Worm (Caenorhabditis elegans) whole organism, late embryonic: ENCODE measurements around the gene C29F3.7.

Source experiments
- C38D4.7 ChIP-seq: fragments of 200-800 bp; sonication (Bioruptor generic); optimal IDR thresholded peaks from 2 replicates; lab custom pipeline; 2018; ENCODE audit warnings: mild to moderate bottlenecking, missing genetic modification characterization, moderate library complexity, missing compliant biosample characterization
- F13H6.1 ChIP-seq: sonication (generic microtip); optimal IDR thresholded peaks from 2 replicates; lab custom pipeline; 2016; ENCODE audit warnings: missing genetic modification characterization, missing compliant biosample characterization
- ama-1 ChIP-seq: fragments of 150-350 bp; optimal IDR thresholded peaks from 2 replicates; lab custom pipeline; 2014
- ceh-22 ChIP-seq: sonication (generic microtip); optimal IDR thresholded peaks from 2 replicates; lab custom pipeline; 2017; ENCODE audit warnings: missing biosample characterization, missing genetic modification characterization
- elt-2 ChIP-seq: sonication (generic microtip); optimal IDR thresholded peaks from 2 replicates; lab custom pipeline; 2016; ENCODE audit warnings: missing genetic modification reagents, missing genetic modification characterization, missing compliant biosample characterization
- ets-4 ChIP-seq: sonication (generic microtip); optimal IDR thresholded peaks from 2 replicates; lab custom pipeline; 2016; ENCODE audit warnings: missing genetic modification characterization, missing compliant biosample characterization
- fkh-10 ChIP-seq: fragments of 150-350 bp; optimal IDR thresholded peaks from 2 replicates; lab custom pipeline; 2014; ENCODE audit warnings: missing biosample characterization, missing genetic modification reagents, missing genetic modification characterization
- lim-6 ChIP-seq: sonication (generic microtip); optimal IDR thresholded peaks from 2 replicates; lab custom pipeline; 2016; ENCODE audit warnings: missing genetic modification characterization, missing compliant biosample characterization
- npax-4 ChIP-seq: sonication (generic microtip); optimal IDR thresholded peaks from 2 replicates; lab custom pipeline; 2016; ENCODE audit warnings: missing genetic modification characterization, missing compliant biosample characterization
- pros-1 ChIP-seq: fragments of 150-350 bp; optimal IDR thresholded peaks from 2 replicates; lab custom pipeline; 2014; ENCODE audit warnings: missing biosample characterization, missing genetic modification reagents, missing genetic modification characterization
- sox-4 ChIP-seq: sonication (generic microtip); optimal IDR thresholded peaks from 2 replicates; lab custom pipeline; 2017; ENCODE audit warnings: mild to moderate bottlenecking, missing genetic modification characterization, inconsistent platforms, missing compliant biosample characterization

- TF ChIP-seq npax-4 (tag; lab: Kevin White, UChicago) (no peak), lim-6 (tag; lab: Kevin White, UChicago) (no peak), ceh-22 (tag; lab: Kevin White, UChicago) (no peak), F13H6.1 (no peak), sox-4 (tag; lab: Kevin White, UChicago) (no peak), ama-1 (lab: Kevin White, UChicago) (no peak), C38D4.7 (GFP tag; lab: Kevin White, UChicago) (no peak), elt-2 (tag; lab: Kevin White, UChicago) (no peak), pros-1 (tag; lab: Kevin White, UChicago) (no peak), ets-4 (tag; lab: Kevin White, UChicago) (no peak), fkh-10 (GFP tag; lab: Kevin White, UChicago) (no peak)
Observed at ce11 chrV:15399691-15400377, 45.1 kb downstream of the C29F3.7 start, which contains the start of the genes T06E6.15 and sri-7.
